Fruit fly (Drosophila melanogaster) whole organism, adult: ENCODE results near the gene CG9928.

Experiments used
- CG11617 ChIP-seq: fragments of 200-800 bp; sonication (Bioruptor generic); optimal IDR thresholded peaks from 2 replicates; lab custom pipeline; 2017; ENCODE audit warnings: mild to moderate bottlenecking, missing biosample characterization, missing genetic modification reagents, missing genetic modification characterization
- CG12768 ChIP-seq: fragments of 200-800 bp; sonication (Bioruptor generic); optimal IDR thresholded peaks from 2 replicates; lab custom pipeline; 2017; ENCODE audit warnings: missing biosample characterization, missing genetic modification characterization, mild to moderate bottlenecking, moderate library complexity, missing genetic modification reagents
- CG14711 ChIP-seq: fragments of 200-800 bp; sonication (Bioruptor generic); optimal IDR thresholded peaks from 2 replicates; lab custom pipeline; 2018; ENCODE audit warnings: missing biosample characterization, mild to moderate bottlenecking, missing genetic modification characterization, moderate library complexity
- CG1620 ChIP-seq: fragments of 200-800 bp; sonication (Bioruptor generic); optimal IDR thresholded peaks from 2 replicates; lab custom pipeline; 2016; ENCODE audit warnings: missing biosample characterization, missing genetic modification characterization
- CG33017 ChIP-seq: fragments of 200-800 bp; sonication (Bioruptor generic); optimal IDR thresholded peaks from 2 replicates; lab custom pipeline; 2018; ENCODE audit warnings: missing biosample characterization, mild to moderate bottlenecking, missing genetic modification characterization, moderate library complexity
- CG5204 ChIP-seq: fragments of 200-800 bp; sonication (Bioruptor generic); optimal IDR thresholded peaks from 2 replicates; lab custom pipeline; 2016; ENCODE audit warnings: missing biosample characterization, missing genetic modification characterization
- CG7045 ChIP-seq: fragments of 200-800 bp; sonication (Bioruptor generic); optimal IDR thresholded peaks from 2 replicates; lab custom pipeline; 2017; ENCODE audit warnings: missing biosample characterization, mild to moderate bottlenecking, missing genetic modification characterization
- CG7101 ChIP-seq: fragments of 200-800 bp; sonication (Bioruptor generic); optimal IDR thresholded peaks from 2 replicates; lab custom pipeline; 2018; ENCODE audit warnings: missing biosample characterization, mild to moderate bottlenecking, missing genetic modification characterization, moderate library complexity
- Clk ChIP-seq: fragments of 200-800 bp; sonication (Bioruptor generic); optimal IDR thresholded peaks from 2 replicates; lab custom pipeline; 2017; ENCODE audit warnings: missing biosample characterization, missing genetic modification characterization
- Crg-1 ChIP-seq: fragments of 200-800 bp; sonication (Bioruptor generic); optimal IDR thresholded peaks from 2 replicates; lab custom pipeline; 2016; ENCODE audit warnings: missing biosample characterization, missing genetic modification characterization
- Hr96 ChIP-seq: fragments of 200-800 bp; sonication (Bioruptor generic); optimal IDR thresholded peaks from 2 replicates; lab custom pipeline; 2016; ENCODE audit warnings: missing biosample characterization, missing genetic modification characterization
- Mnt ChIP-seq: fragments of 200-800 bp; sonication (Bioruptor generic); optimal IDR thresholded peaks from 2 replicates; lab custom pipeline; 2016; ENCODE audit warnings: missing biosample characterization, mild to moderate bottlenecking, missing genetic modification characterization
- bab1 ChIP-seq: fragments of 200-800 bp; sonication (Bioruptor generic); optimal IDR thresholded peaks from 3 replicates; lab custom pipeline; 2019; ENCODE audit warnings: missing biosample characterization, mild to moderate bottlenecking, missing genetic modification characterization, moderate library complexity
- cic ChIP-seq: fragments of 200-800 bp; sonication (Bioruptor generic); optimal IDR thresholded peaks from 2 replicates; lab custom pipeline; 2017; ENCODE audit warnings: missing biosample characterization, mild to moderate bottlenecking, missing genetic modification characterization, moderate library complexity
- cnc ChIP-seq, 2 experiments: fragments of >200 bp; optimal IDR thresholded peaks; 2 replicates each; lab custom pipeline; 2017
- kay ChIP-seq: fragments of 200-800 bp; sonication (Bioruptor generic); peaks from one replicate; lab custom pipeline; 2016; ENCODE audit warnings: missing biosample characterization, missing genetic modification characterization, borderline replicate concordance
- ovo ChIP-seq: fragments of 200-800 bp; sonication (Bioruptor generic); optimal IDR thresholded peaks from 2 replicates; lab custom pipeline; 2016; ENCODE audit warnings: missing biosample characterization, missing genetic modification characterization
- pad ChIP-seq: fragments of 200-800 bp; sonication (Bioruptor generic); optimal IDR thresholded peaks from 3 replicates; lab custom pipeline; 2017; ENCODE audit warnings: missing biosample characterization, missing genetic modification characterization, mild to moderate bottlenecking, moderate library complexity, missing genetic modification reagents
- tj ChIP-seq: fragments of 200-800 bp; sonication (Bioruptor generic); optimal IDR thresholded peaks from 3 replicates; lab custom pipeline; 2017; ENCODE audit warnings: missing biosample characterization, mild to moderate bottlenecking, missing genetic modification characterization, moderate library complexity
- toe ChIP-seq: fragments of 200-800 bp; sonication (Bioruptor generic); optimal IDR thresholded peaks from 2 replicates; lab custom pipeline; 2016; ENCODE audit warnings: missing biosample characterization, missing genetic modification characterization

CG9928 gene

dm6 chr2L:13113580-13113979, 29.1 kb downstream of the CG9928 start:
- TF ChIP-seq kay (GFP tag; lab: Kevin White, UChicago) (peak; percentile 84), CG33017 (tag; lab: Kevin White, UChicago) (peak; percentile 17), CG7101 (tag; lab: Kevin White, UChicago) (no peak)

- TF ChIP-seq ovo (GFP tag; lab: Kevin White, UChicago) (no peak), pad (GFP tag; lab: Kevin White, UChicago) (no peak), Crg-1 (no peak), Clk (no peak), CG7045 (GFP tag; lab: Kevin White, UChicago) (no peak), tj (GFP tag; lab: Kevin White, UChicago) (no peak), Hr96 (no peak), kay (GFP tag; lab: Kevin White, UChicago) (no peak), Mnt (no peak), CG1620 (GFP tag; lab: Kevin White, UChicago) (no peak)
Observed at dm6 chr2L:13106507-13106906, 36.2 kb downstream of the CG9928 start, which contains the start of gene Ttc30. TSS of gene Ttc30 (plus strand) at chr2L:13106807.

- TF ChIP-seq toe (no peak), CG12768 (GFP tag; lab: Kevin White, UChicago) (no peak), bab1 (GFP tag; lab: Kevin White, UChicago) (no peak), CG14711 (tag; lab: Kevin White, UChicago) (no peak), tj (GFP tag; lab: Kevin White, UChicago) (no peak), CG33017 (tag; lab: Kevin White, UChicago) (no peak), ovo (GFP tag; lab: Kevin White, UChicago) (no peak), CG11617 (GFP tag; lab: Kevin White, UChicago) (no peak), cic (GFP tag; lab: Kevin White, UChicago) (no peak), kay (GFP tag; lab: Kevin White, UChicago) (no peak)
Observed at dm6 chr2L:13104800-13105199, 37.9 kb downstream of the CG9928 start.

- TF ChIP-seq Crg-1 (no peak), kay (GFP tag; lab: Kevin White, UChicago) (peak; percentile 83), cic (GFP tag; lab: Kevin White, UChicago) (peak; percentile 43), CG12768 (GFP tag; lab: Kevin White, UChicago) (peak; percentile 24), CG7101 (tag; lab: Kevin White, UChicago) (peak; percentile 22)
Observed at dm6 chr2L:13101477-13101876, 41.2 kb downstream of the CG9928 start.

dm6 chr2L:13098301-13098700, 44.4 kb downstream of the CG9928 start:
- peak; percentile 35 for TF ChIP-seq toe
- TF ChIP-seq CG12768 (GFP tag; lab: Kevin White, UChicago): peak; percentile 55
- no peak for TF ChIP-seq Mnt
- no peak for TF ChIP-seq CG11617 (GFP tag; lab: Kevin White, UChicago)
- no peak for TF ChIP-seq ovo (GFP tag; lab: Kevin White, UChicago)
- no peak for TF ChIP-seq tj (GFP tag; lab: Kevin White, UChicago)
- no peak for TF ChIP-seq CG1620 (GFP tag; lab: Kevin White, UChicago)
- no peak for TF ChIP-seq CG5204 (GFP tag; lab: Kevin White, UChicago)
- peak; percentile 50 for TF ChIP-seq CG33017 (tag; lab: Kevin White, UChicago)
- TF ChIP-seq cic (GFP tag; lab: Kevin White, UChicago): peak; percentile 66
- TF ChIP-seq kay (GFP tag; lab: Kevin White, UChicago): peak; percentile 77
- no peak for TF ChIP-seq bab1 (GFP tag; lab: Kevin White, UChicago)
- no peak for TF ChIP-seq CG7101 (tag; lab: Kevin White, UChicago)
- no peak for TF ChIP-seq cnc (optimal IDR thresholded peaks at IDR 0.05; lab: Kevin White, UChicago)
- TF ChIP-seq Crg-1: peak; percentile 37
- TF ChIP-seq CG14711 (tag; lab: Kevin White, UChicago): no peak
- peak; percentile 15 for TF ChIP-seq CG7045 (GFP tag; lab: Kevin White, UChicago)

- no peak for TF ChIP-seq CG33017 (tag; lab: Kevin White, UChicago)
- no peak for TF ChIP-seq tj (GFP tag; lab: Kevin White, UChicago)
- no peak for TF ChIP-seq CG11617 (GFP tag; lab: Kevin White, UChicago)
- no peak for TF ChIP-seq Mnt
- no peak for TF ChIP-seq bab1 (GFP tag; lab: Kevin White, UChicago)
- TF ChIP-seq CG14711 (tag; lab: Kevin White, UChicago): no peak
- no peak for TF ChIP-seq cic (GFP tag; lab: Kevin White, UChicago)
- no peak for TF ChIP-seq Crg-1
- no peak for TF ChIP-seq pad (GFP tag; lab: Kevin White, UChicago)
- no peak for TF ChIP-seq Clk
- TF ChIP-seq CG1620 (GFP tag; lab: Kevin White, UChicago): no peak
- no peak for TF ChIP-seq toe
- TF ChIP-seq CG7045 (GFP tag; lab: Kevin White, UChicago): no peak
- TF ChIP-seq CG7101 (tag; lab: Kevin White, UChicago): no peak
- no peak for TF ChIP-seq cnc (optimal IDR thresholded peaks at IDR 0.05; lab: Kevin White, UChicago)
- TF ChIP-seq ovo (GFP tag; lab: Kevin White, UChicago): no peak
- TF ChIP-seq Hr96: no peak
Observed at dm6 chr2L:13097200-13097599, 45.5 kb downstream of the CG9928 start.

dm6 chr2L:13095805-13096204, 46.9 kb downstream of the CG9928 start:
- TF ChIP-seq CG33017 (tag; lab: Kevin White, UChicago): no peak
- no peak for TF ChIP-seq cnc (optimal IDR thresholded peaks at IDR 0.05; lab: Kevin White, UChicago)
- no peak for TF ChIP-seq bab1 (GFP tag; lab: Kevin White, UChicago)
- no peak for TF ChIP-seq Crg-1
- TF ChIP-seq tj (GFP tag; lab: Kevin White, UChicago): no peak
- no peak for TF ChIP-seq CG11617 (GFP tag; lab: Kevin White, UChicago)
- TF ChIP-seq kay (GFP tag; lab: Kevin White, UChicago): no peak
- no peak for TF ChIP-seq pad (GFP tag; lab: Kevin White, UChicago)
- TF ChIP-seq Clk: no peak
- no peak for TF ChIP-seq Hr96
- no peak for TF ChIP-seq CG1620 (GFP tag; lab: Kevin White, UChicago)
- no peak for TF ChIP-seq toe
- TF ChIP-seq cic (GFP tag; lab: Kevin White, UChicago): no peak
- TF ChIP-seq Mnt: no peak
- TF ChIP-seq CG7101 (tag; lab: Kevin White, UChicago): no peak
- no peak for TF ChIP-seq ovo (GFP tag; lab: Kevin White, UChicago)
- no peak for TF ChIP-seq CG7045 (GFP tag; lab: Kevin White, UChicago)
- no peak for TF ChIP-seq CG5204 (GFP tag; lab: Kevin White, UChicago)
- TF ChIP-seq CG12768 (GFP tag; lab: Kevin White, UChicago): no peak
- no peak for TF ChIP-seq CG14711 (tag; lab: Kevin White, UChicago)
